Worm (Caenorhabditis elegans): ENCODE data around the gene tag-30.
"Not testable (repeated sequence)": the region's sequence is repeated elsewhere in the genome, so short reads cannot be mapped to it uniquely, and the experiment has no call there.

The tag-30 gene

DNA sequence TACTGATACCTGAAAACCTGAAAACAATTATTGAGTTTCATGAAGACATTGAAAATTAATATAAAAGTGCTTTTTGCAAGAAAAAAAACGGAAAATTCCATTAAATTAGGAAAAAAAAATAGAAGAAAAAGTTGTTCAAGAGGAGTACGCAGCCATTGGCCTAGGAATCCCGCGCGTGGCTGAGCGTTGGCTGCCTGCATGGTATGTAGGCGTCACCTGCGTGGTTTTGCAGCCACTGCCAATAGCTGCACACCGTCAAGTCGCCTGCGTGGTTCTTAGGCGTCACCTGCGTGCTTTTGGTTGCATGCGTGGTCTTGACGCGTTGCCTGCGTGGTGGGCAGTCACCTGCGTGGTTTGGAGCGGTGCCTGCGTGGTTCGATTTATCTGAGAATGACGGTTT lies 26.9 kb downstream of the tag-30 start, which contains the start of gene M117.6:
M117.6 (minus strand) TSS at position 101 of the 400 bp plus-strand sequence.
- not testable (repeated sequence) for TF ChIP-seq aly-1 (tag; optimal IDR thresholded peaks at IDR 0.05); sea-1 (GFP tag; conservative IDR thresholded peaks at IDR 0.05); hmbx-1 (tag; optimal IDR thresholded peaks at IDR 0.05)

DNA sequence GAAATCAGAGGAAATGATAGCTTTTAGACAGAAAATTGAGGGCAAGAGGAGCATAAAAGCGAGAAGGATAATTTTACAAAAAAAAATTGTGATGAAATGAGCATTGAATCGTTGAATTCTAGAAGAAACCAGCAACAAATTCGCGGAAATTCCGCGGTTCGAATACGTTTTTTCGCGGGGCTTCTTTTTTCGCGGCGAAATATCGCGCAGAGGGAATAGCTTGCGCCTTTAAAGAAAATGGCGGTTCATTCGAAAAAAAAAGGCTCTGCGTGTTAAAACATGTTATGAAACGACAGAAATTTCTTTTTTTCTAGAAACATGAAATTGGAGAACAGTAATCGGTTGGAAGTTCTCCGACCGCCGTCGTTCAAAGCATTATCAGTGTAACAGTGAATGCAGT lies 32.5 kb downstream of the tag-30 start:
- no peak for TF ChIP-seq flt-1 (GFP tag; IDR thresholded peaks at IDR 0.05)
- no peak for TF ChIP-seq scrt-1 (GFP tag; IDR thresholded peaks at IDR 0.05)
- 0 out of 2 replicates have a peak, but pooled peaks have one; percentile 15 for TF ChIP-seq pes-1 (GFP tag; IDR thresholded peaks at IDR 0.05)

DNA sequence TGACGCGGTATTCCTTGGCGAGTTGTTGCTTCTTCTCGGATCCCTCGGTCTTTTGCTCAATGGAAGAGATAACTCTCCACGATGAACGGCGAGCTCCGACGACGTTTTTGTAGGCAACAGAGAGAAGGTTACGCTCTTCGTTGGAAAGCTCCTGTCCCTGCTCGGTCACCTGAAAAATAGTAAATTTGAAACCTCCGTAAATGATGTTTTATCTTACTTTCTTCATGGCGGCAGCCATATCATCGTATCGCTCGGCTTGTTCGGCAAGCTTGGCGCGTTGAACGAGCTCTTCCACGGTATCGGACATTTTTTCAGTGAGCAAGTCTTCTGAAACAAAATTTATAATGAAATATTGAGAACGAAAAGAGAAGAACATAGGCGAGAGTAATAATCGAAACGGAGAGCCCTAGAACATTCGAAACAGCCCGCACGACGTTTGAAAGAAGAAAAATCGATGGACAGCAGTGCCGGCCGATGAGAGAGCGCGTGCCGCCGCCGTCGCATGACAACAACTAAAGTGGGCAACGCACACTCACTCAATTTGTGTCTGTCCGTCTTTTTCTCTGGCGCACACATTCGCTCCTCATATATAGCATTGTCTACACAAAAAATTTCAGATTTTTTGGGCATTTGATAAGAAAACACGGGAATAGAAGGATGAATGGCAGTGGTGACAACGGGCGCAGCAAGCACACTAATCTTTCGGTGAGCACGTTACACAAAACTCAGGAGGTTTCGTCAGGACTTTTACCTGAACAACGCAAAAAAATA lies 33.2 kb downstream of the tag-30 start, which contains the start of the genes par-5 and M117.3:
par-5 (minus strand) TSS at position 334 of the 771 bp plus-strand sequence.
M117.3 (plus strand) TSS at position 616 of the 771 bp plus-strand sequence.
- no peak for TF ChIP-seq ceh-36 (tag; optimal IDR thresholded peaks at IDR 0.05)
- TF ChIP-seq hnd-1 (tag; optimal IDR thresholded peaks at IDR 0.05), result no peak
- TF ChIP-seq B0310.2 (tag; optimal IDR thresholded peaks at IDR 0.05), result no peak
- peak; percentile 17; the same call in 1 of the 2 replicates for TF ChIP-seq tbx-11 (GFP tag; IDR thresholded peaks at IDR 0.05)
- no peak for TF ChIP-seq sea-1 (GFP tag; conservative IDR thresholded peaks at IDR 0.05)
- TF ChIP-seq F13C5.2 (tag; optimal IDR thresholded peaks at IDR 0.05), result peak; percentile 52

DNA sequence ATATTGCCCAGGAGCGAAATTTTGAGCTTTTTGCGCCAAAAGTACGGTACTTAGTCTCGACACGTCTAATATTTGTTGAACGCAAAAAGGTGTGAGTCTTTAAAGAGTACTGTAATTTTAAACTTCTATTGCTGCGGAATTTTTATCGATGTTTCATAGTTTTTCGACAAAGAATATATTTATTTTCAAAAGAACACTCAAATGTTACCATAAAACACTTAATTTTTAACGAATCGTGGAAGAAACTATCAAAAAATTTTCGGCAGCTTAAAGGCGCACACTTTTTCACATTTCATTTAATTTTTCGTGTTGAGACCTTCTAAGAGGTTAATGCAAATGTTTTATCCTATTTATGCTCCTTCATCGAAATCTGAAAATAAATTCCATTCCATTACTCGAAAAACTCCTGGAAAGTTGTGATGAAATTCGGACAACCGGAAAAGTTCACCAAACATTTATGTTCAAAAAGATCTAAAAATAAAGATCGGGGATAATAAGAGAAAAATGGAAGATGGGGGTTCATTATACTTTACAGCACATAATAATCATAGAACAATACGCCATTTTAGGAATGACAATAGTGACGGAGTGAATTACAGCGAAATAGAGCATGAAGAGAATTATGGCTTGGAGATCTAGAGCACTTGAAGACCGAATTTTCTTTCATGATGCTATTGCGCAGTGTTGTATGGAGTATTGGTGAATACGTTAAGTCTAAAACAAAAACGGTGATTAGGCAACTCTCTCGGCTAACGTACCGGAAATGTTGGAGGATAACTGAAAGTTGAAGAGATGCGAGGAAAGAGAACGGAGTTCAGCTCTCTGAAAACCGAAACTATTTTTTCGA lies 34.7 kb downstream of the tag-30 start:
- no peak for TF ChIP-seq hmg-4 (GFP tag; optimal IDR thresholded peaks at IDR 0.05)
- TF ChIP-seq ceh-13 (GFP tag; optimal IDR thresholded peaks at IDR 0.05), result no peak
- TF ChIP-seq ama-1 (optimal IDR thresholded peaks at IDR 0.05), result peak; percentile 41
- TF ChIP-seq tra-4 (tag; optimal IDR thresholded peaks at IDR 0.05), result no peak
- TF ChIP-seq scrt-1 (GFP tag; IDR thresholded peaks at IDR 0.05), result no peak
- TF ChIP-seq flt-1 (GFP tag; IDR thresholded peaks at IDR 0.05), result no peak
- TF ChIP-seq hnd-1 (tag; optimal IDR thresholded peaks at IDR 0.05), result no peak
- no peak for TF ChIP-seq pes-1 (GFP tag; IDR thresholded peaks at IDR 0.05)

DNA sequence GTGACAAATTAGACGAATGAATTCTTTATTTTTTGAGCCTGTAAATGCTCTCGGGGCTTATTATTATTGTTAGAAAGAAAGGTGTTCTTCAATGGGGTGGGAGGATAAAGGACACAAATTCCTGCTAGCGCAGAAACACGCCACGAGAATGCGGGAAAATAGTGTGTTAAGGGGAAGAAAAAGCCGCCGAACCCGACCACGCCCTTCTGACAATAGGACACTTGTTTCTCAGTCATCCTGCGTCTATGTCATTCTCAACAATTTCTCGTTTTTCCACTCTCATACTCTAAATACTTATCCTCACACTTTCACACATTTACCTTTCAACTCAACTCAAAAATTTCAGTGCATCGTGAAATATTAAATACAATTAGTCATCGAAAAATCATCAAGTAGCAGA lies 41.1 kb downstream of the tag-30 start, which contains the start of gene M117.1:
M117.1 (plus strand) TSS at position 347 of the 400 bp plus-strand sequence.
- TF ChIP-seq hmbx-1 (tag; optimal IDR thresholded peaks at IDR 0.05) (no peak), aly-1 (tag; optimal IDR thresholded peaks at IDR 0.05) (no peak), B0310.2 (tag; optimal IDR thresholded peaks at IDR 0.05) (no peak), tbx-11 (GFP tag; IDR thresholded peaks at IDR 0.05) (no peak), pes-1 (GFP tag; IDR thresholded peaks at IDR 0.05) (no peak), ama-1 (optimal IDR thresholded peaks at IDR 0.05) (no peak), ceh-36 (tag; optimal IDR thresholded peaks at IDR 0.05) (no peak), scrt-1 (GFP tag; IDR thresholded peaks at IDR 0.05) (no peak), ets-7 (tag; optimal IDR thresholded peaks at IDR 0.05) (no peak), ceh-13 (GFP tag; optimal IDR thresholded peaks at IDR 0.05) (no peak), hnd-1 (tag; optimal IDR thresholded peaks at IDR 0.05) (no peak), tra-4 (tag; optimal IDR thresholded peaks at IDR 0.05) (no peak)

DNA sequence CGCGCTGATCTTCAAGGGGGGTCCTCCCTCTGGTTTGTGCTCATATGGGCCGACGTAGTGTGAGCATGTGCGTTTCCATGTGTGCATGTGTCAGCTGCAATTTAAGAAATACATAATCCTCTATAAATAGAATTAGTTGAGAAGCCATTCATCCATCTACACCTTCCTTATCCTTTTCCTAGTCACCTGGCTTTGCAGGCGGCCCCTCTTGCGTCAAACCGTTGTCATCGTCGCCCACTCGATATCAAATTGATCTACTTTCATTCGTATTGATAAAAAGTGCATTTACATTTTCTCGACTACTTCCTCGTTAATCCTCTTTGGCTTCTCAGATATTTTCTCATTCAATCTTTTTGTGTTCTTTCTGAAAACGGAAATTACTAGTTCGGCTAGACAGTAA lies 42.9 kb downstream of the tag-30 start:
- no peak for TF ChIP-seq tbx-11 (GFP tag; IDR thresholded peaks at IDR 0.05)
- TF ChIP-seq hmbx-1 (tag; optimal IDR thresholded peaks at IDR 0.05), result no peak

DNA sequence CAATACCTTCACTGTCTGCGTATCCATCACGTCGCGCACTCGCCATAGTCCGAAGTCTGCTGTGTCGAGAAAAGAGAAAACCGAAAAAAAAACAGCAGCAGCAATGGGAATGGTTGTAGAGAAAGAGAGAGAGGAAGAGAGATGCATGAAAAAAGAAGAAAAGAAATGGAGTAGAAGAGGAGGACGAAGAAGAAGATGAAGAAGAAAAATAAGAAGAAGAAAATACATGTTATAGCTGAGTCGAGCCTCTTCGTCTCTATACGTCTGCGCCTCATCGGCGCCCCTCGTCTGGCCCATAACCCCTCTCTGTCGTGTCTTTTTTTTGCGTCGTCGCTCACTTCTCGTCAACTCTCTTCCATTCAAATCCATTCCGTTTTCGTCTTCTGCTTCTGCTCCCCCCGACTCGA lies 45.2 kb downstream of the tag-30 start:
- TF ChIP-seq aly-1 (tag; optimal IDR thresholded peaks at IDR 0.05), result no peak
- no peak for TF ChIP-seq ets-7 (tag; optimal IDR thresholded peaks at IDR 0.05)
- TF ChIP-seq F13C5.2 (tag; optimal IDR thresholded peaks at IDR 0.05), result peak; percentile 27

DNA sequence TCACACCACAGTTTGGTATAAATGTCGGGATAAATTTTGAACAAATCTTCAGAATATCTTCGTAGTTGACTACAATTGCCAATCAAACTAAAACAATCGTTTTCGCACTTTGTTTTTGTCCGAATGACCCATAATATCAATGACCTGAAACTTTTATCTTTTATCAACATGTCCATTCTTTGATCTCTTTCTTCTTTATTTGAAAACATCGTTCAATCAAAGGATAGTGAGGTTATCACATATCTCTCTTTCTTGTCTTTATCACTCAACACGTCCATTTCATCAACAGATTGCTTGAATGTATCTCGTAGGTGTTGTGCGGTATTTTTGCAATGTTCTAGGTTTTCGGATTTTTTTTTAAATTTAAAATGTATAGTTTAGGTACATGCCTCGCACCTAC lies 45.9 kb downstream of the tag-30 start:
- no peak for TF ChIP-seq hmbx-1 (tag; optimal IDR thresholded peaks at IDR 0.05)
- TF ChIP-seq sea-1 (GFP tag; conservative IDR thresholded peaks at IDR 0.05), result no peak
- TF ChIP-seq pes-1 (GFP tag; IDR thresholded peaks at IDR 0.05), result no peak
- TF ChIP-seq scrt-1 (GFP tag; IDR thresholded peaks at IDR 0.05), result no peak
- TF ChIP-seq tra-4 (tag; optimal IDR thresholded peaks at IDR 0.05), result no peak
- TF ChIP-seq flt-1 (GFP tag; IDR thresholded peaks at IDR 0.05), result no peak
- TF ChIP-seq ets-7 (tag; optimal IDR thresholded peaks at IDR 0.05), result no peak
- TF ChIP-seq tbx-11 (GFP tag; IDR thresholded peaks at IDR 0.05), result no peak
- TF ChIP-seq hmg-4 (GFP tag; optimal IDR thresholded peaks at IDR 0.05), result no peak
- TF ChIP-seq ceh-13 (GFP tag; optimal IDR thresholded peaks at IDR 0.05), result no peak
- no peak for TF ChIP-seq aly-1 (tag; optimal IDR thresholded peaks at IDR 0.05)
- TF ChIP-seq tbx-37 (GFP tag; conservative IDR thresholded peaks at IDR 0.05), result no peak
- no peak for TF ChIP-seq ceh-36 (tag; optimal IDR thresholded peaks at IDR 0.05)
- TF ChIP-seq hnd-1 (tag; optimal IDR thresholded peaks at IDR 0.05), result no peak

Data from whole organism, early embryonic.